Worm (Caenorhabditis elegans) whole organism, young adult: ENCODE measurements around the gene Y116A8C.27.
A peak's percentile ranks its signal among the peaks of the same experiment; 100 is the strongest.

Experiments
- B0035.1 ChIP-seq: sonication (generic microtip); optimal IDR thresholded peaks from 2 replicates; lab custom pipeline; 2016; ENCODE audit warnings: missing genetic modification characterization, mild to moderate bottlenecking, missing compliant biosample characterization, missing genotype, missing genetic modification reagents
- B0336.3 ChIP-seq: fragments of 200-800 bp; sonication (Bioruptor generic); IDR thresholded peaks from 2 replicates; pipeline ENCODE4 v1.3.6; 2022; ENCODE audit warnings: missing genetic modification characterization, missing compliant biosample characterization
- D2030.7 ChIP-seq: fragments of 200-800 bp; sonication (Bioruptor generic); IDR thresholded peaks from 2 replicates; pipeline ENCODE4 v1.3.6; 2022; ENCODE audit warnings: missing genetic modification reagents, missing genetic modification characterization, missing compliant biosample characterization
- F10E7.11 ChIP-seq: sonication (generic microtip); optimal IDR thresholded peaks from 2 replicates; lab custom pipeline; 2017; ENCODE audit warnings: mild to moderate bottlenecking, missing genetic modification characterization, moderate library complexity, missing compliant biosample characterization
- F23B12.7 ChIP-seq: sonication (generic microtip); optimal IDR thresholded peaks from 2 replicates; lab custom pipeline; 2017; ENCODE audit warnings: missing genetic modification characterization, mild to moderate bottlenecking, missing compliant biosample characterization, antibody characterized with exemption, moderate library complexity; ENCODE audit not compliant: insufficient read depth
- F57A8.1 ChIP-seq: fragments of 200-800 bp; sonication (Bioruptor generic); optimal IDR thresholded peaks from 2 replicates; lab custom pipeline; 2018; ENCODE audit warnings: mild to moderate bottlenecking, missing genetic modification characterization, moderate library complexity, missing compliant biosample characterization
- K11D2.4 ChIP-seq: fragments of 200-800 bp; sonication (Bioruptor generic); IDR thresholded peaks from 2 replicates; pipeline ENCODE4 v1.3.6; 2022; ENCODE audit warnings: missing genetic modification reagents, missing genetic modification characterization, missing compliant biosample characterization
- Y79H2A.3 ChIP-seq: fragments of 200-800 bp; sonication (Bioruptor generic); conservative IDR thresholded peaks from 2 replicates; pipeline ENCODE4 v1.3.6; 2022; ENCODE audit warnings: missing genetic modification reagents, missing genetic modification characterization, missing compliant biosample characterization
- ZK185.1 ChIP-seq: sonication (generic microtip); optimal IDR thresholded peaks from 2 replicates; lab custom pipeline; 2016; ENCODE audit warnings: mild to moderate bottlenecking, missing genetic modification characterization, missing compliant biosample characterization; ENCODE audit not compliant: poor library complexity, severe bottlenecking
- aptf-3 ChIP-seq: fragments of 200-800 bp; sonication (Bioruptor generic); IDR thresholded peaks from 2 replicates; pipeline ENCODE4 v1.3.6; 2022; ENCODE audit warnings: missing genetic modification characterization, missing compliant biosample characterization
- attf-6 ChIP-seq: fragments of 200-800 bp; sonication (Bioruptor generic); IDR thresholded peaks from 2 replicates; pipeline ENCODE4 v1.3.6; 2022; ENCODE audit warnings: missing genetic modification reagents, missing genetic modification characterization, missing compliant biosample characterization
- cebp-1 ChIP-seq, 2 experiments: fragments of 200-800 bp in 1 of 2; sonication (Bioruptor generic) in 1 of 2; sonication (generic microtip) in 1 of 2; IDR thresholded peaks in 1 of 2; optimal IDR thresholded peaks in 1 of 2; 2 replicates each; pipeline versions ENCODE4 v1.3.6 to Lab custom; 2017 to 2022; ENCODE audit warnings: missing compliant biosample characterization in 2 of 2, missing genetic modification characterization in 2 of 2, mild to moderate bottlenecking in 1 of 2, missing genetic modification reagents in 1 of 2, moderate library complexity in 1 of 2
- dpl-1 ChIP-seq: fragments of 150-350 bp; optimal IDR thresholded peaks from 2 replicates; lab custom pipeline; 2014; ENCODE audit warnings: missing biosample characterization, missing genetic modification reagents, missing genetic modification characterization
- efl-1 ChIP-seq: fragments of 150-350 bp; optimal IDR thresholded peaks from 2 replicates; lab custom pipeline; 2014; ENCODE audit warnings: missing biosample characterization, missing genetic modification reagents, missing genetic modification characterization
- egrh-3 ChIP-seq: fragments of 200-800 bp; sonication (Bioruptor generic); IDR thresholded peaks from 2 replicates; pipeline ENCODE4 v1.3.6; 2022; ENCODE audit warnings: missing genetic modification reagents, missing genetic modification characterization, missing compliant biosample characterization
- hmg-20 ChIP-seq: fragments of 200-800 bp; sonication (Bioruptor generic); IDR thresholded peaks from 2 replicates; pipeline ENCODE4 v1.3.6; 2022; ENCODE audit warnings: missing genetic modification reagents, missing genetic modification characterization, missing compliant biosample characterization
- hrde-1 ChIP-seq: sonication (generic microtip); optimal IDR thresholded peaks from 2 replicates; lab custom pipeline; 2016; ENCODE audit warnings: missing genetic modification characterization, mild to moderate bottlenecking, missing compliant biosample characterization, moderate library complexity, missing genotype, missing genetic modification reagents, borderline replicate concordance
- lin-26 ChIP-seq: fragments of 200-800 bp; sonication (Bioruptor generic); IDR thresholded peaks from 2 replicates; pipeline ENCODE4 v1.3.6; 2022; ENCODE audit warnings: missing genetic modification reagents, missing genetic modification characterization, missing compliant biosample characterization
- lin-35 ChIP-seq, 3 experiments: fragments of 150-350 bp in 2 of 3; sonication (generic microtip) in 1 of 3; optimal IDR thresholded peaks; 2 replicates each; lab custom pipeline; 2014 to 2018; ENCODE audit warnings: missing biosample characterization in 3 of 3, missing genetic modification characterization in 3 of 3, missing genetic modification reagents in 3 of 3
- lin-54 ChIP-seq: fragments of 200-800 bp; sonication (Bioruptor generic); optimal IDR thresholded peaks from 2 replicates; lab custom pipeline; 2018; ENCODE audit warnings: mild to moderate bottlenecking, missing genetic modification characterization, missing compliant biosample characterization
- madf-3 ChIP-seq: fragments of 200-800 bp; sonication (Bioruptor generic); IDR thresholded peaks from 2 replicates; pipeline ENCODE4 v1.3.6; 2022; ENCODE audit warnings: missing genetic modification reagents, missing genetic modification characterization, missing compliant biosample characterization
- madf-6 ChIP-seq: fragments of 200-800 bp; sonication (Bioruptor generic); IDR thresholded peaks from 2 replicates; pipeline ENCODE4 v1.3.6; 2022; ENCODE audit warnings: missing genetic modification reagents, missing genetic modification characterization, missing compliant biosample characterization
- madf-8 ChIP-seq: fragments of 200-800 bp; sonication (Bioruptor generic); conservative IDR thresholded peaks from 2 replicates; pipeline ENCODE4 v1.3.6; 2022; ENCODE audit warnings: missing genetic modification reagents, missing genetic modification characterization, missing compliant biosample characterization
- mes-4 ChIP-seq: sonication (generic microtip); optimal IDR thresholded peaks from 2 replicates; lab custom pipeline; 2016; ENCODE audit warnings: missing genotype, missing genetic modification characterization, missing compliant biosample characterization
- pbrm-1 ChIP-seq: fragments of 200-800 bp; sonication (Bioruptor generic); IDR thresholded peaks from 2 replicates; pipeline ENCODE4 v1.3.6; 2022; ENCODE audit warnings: missing genetic modification reagents, missing genetic modification characterization, missing compliant biosample characterization
- snpc-4 ChIP-seq, 5 experiments: fragments of 150-350 bp in 1 of 5; sonication (generic microtip) in 4 of 5; optimal IDR thresholded peaks; 2 replicates each; lab custom pipeline; 2014 to 2018; ENCODE audit warnings: missing genetic modification characterization in 5 of 5, missing biosample characterization in 3 of 5, antibody characterized with exemption in 2 of 5, mild to moderate bottlenecking in 2 of 5, missing compliant biosample characterization in 2 of 5, missing genotype in 2 of 5, moderate library complexity in 2 of 5, missing genetic modification reagents in 1 of 5
- tbp1 ChIP-seq: fragments of 200-800 bp; sonication (Bioruptor generic); optimal IDR thresholded peaks from 2 replicates; lab custom pipeline; 2018; ENCODE audit warnings: mild to moderate bottlenecking, missing genetic modification characterization, missing compliant biosample characterization
- tlf-1 ChIP-seq: fragments of 200-800 bp; sonication (Bioruptor generic); optimal IDR thresholded peaks from 2 replicates; lab custom pipeline; 2018; ENCODE audit warnings: mild to moderate bottlenecking, missing genetic modification characterization, missing compliant biosample characterization
- xnd-1 ChIP-seq: sonication (generic microtip); optimal IDR thresholded peaks from 2 replicates; lab custom pipeline; 2016; ENCODE audit warnings: missing genotype, missing genetic modification reagents, missing genetic modification characterization, missing compliant biosample characterization
- ztf-25 ChIP-seq: fragments of 200-800 bp; sonication (Bioruptor generic); IDR thresholded peaks from 2 replicates; pipeline ENCODE4 v1.3.6; 2022; ENCODE audit warnings: missing genetic modification reagents, missing genetic modification characterization, missing compliant biosample characterization
- ztf-6 ChIP-seq: fragments of 200-800 bp; sonication (Bioruptor generic); IDR thresholded peaks from 2 replicates; pipeline ENCODE4 v1.3.6; 2022; ENCODE audit warnings: missing genetic modification reagents, missing genetic modification characterization, missing compliant biosample characterization

Y116A8C.27 gene

DNA sequence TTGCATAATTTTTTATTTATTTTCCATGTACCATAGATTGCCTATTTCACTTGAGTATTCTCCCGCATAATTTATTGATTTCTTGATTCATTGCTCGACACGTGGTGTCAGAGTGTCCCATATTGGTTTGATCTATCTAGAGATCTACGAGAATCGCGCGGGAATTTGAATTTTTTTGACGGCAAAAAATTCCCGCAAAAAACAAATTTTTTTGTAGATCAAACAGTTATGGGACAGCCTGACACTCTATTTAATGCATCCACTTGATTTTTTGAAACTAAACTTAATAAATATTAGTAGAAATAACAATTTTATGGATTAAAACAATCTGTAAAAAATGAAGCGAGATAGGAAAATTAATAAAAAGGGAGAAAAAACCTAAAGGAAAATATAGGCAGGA lies 29.9 kb upstream of the Y116A8C.27 start:
- no peak for TF ChIP-seq mes-4 (tag; lab: Kevin White, UChicago)
- TF ChIP-seq hrde-1 (tag; lab: Kevin White, UChicago), result no peak
- peak; percentile 74 for TF ChIP-seq madf-6 (GFP tag; lab: Robert Waterston, UW)
- TF ChIP-seq lin-54 (GFP tag; lab: Kevin White, UChicago), result no peak
- no peak for TF ChIP-seq hmg-20 (GFP tag; lab: Robert Waterston, UW)
- TF ChIP-seq madf-8, result peak; percentile 61
- TF ChIP-seq ZK185.1 (tag; lab: Kevin White, UChicago), result no peak
- peak; percentile 59; the same call in 1 of the 2 replicates for TF ChIP-seq D2030.7 (GFP tag; lab: Robert Waterston, UW)
- TF ChIP-seq ztf-6 (GFP tag; lab: Robert Waterston, UW), result no peak
- TF ChIP-seq lin-26 (GFP tag; lab: Robert Waterston, UW), result no peak
- no peak for TF ChIP-seq F10E7.11 (tag; lab: Kevin White, UChicago)
- TF ChIP-seq xnd-1, result peak; percentile 56
- no peak for TF ChIP-seq F23B12.7 (tag; lab: Kevin White, UChicago)
- TF ChIP-seq B0035.1 (tag; lab: Kevin White, UChicago), result no peak
- TF ChIP-seq B0336.3, result 0 out of 2 replicates have a peak, but pooled peaks have one; percentile 12
- 0 out of 2 replicates have a peak, but pooled peaks have one; percentile 50 for TF ChIP-seq madf-3
- no peak for TF ChIP-seq snpc-4 (GFP tag; optimal IDR thresholded peaks at IDR 0.05; lab: Kevin White, UChicago)
- TF ChIP-seq snpc-4 (tag; optimal IDR thresholded peaks at IDR 0.05; lab: Kevin White, UChicago), result peak in 2 of 4 experiments; percentile 46 to 79
- peak; percentile 68 for TF ChIP-seq efl-1 (GFP tag; lab: Kevin White, UChicago)
- TF ChIP-seq attf-6 (GFP tag; lab: Robert Waterston, UW), result peak; percentile 78; the same call in 1 of the 2 replicates
- TF ChIP-seq Y79H2A.3 (GFP tag; lab: Robert Waterston, UW), result 0 out of 2 replicates have a peak, but pooled peaks have one; percentile 46
- TF ChIP-seq tbp1, result peak; percentile 25

DNA sequence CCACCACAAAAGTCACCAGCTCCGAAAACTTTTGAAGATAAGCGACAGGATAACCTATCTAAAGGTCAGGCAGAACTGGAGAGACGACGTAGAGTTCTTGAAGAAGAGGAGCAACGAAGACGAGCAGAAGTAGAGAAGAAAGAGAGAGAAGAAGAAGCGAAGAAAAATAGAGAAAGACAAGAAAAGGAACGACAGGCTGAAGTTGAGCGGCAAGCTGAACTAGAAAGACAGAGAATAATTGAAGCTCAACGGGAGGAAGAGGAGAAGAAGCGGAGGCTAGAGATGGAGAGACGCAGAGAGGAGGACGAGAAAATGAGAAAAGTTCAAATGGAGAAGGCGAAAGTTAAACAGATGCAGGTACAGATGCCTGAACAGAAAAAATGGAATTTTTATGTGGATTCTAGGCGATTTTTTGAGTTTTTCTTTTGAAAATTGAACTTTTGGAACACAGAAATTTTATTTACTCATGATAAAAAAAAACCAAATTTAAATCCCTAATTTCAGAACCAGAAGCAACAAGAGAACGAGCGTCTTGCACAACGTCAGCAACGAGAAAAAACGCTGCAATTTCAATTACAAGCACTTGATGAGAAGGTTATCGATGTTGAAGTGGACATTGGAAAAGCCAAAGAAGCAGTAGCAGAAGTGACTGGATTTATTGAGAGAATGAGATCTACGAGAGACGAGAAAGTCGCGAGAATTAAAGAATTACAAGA lies 25.1 kb upstream of the Y116A8C.27 start:
- no peak for TF ChIP-seq lin-26 (GFP tag; lab: Robert Waterston, UW)
- TF ChIP-seq lin-35 (GFP tag; optimal IDR thresholded peaks at IDR 0.05; lab: Kevin White, UChicago), result no peak
- TF ChIP-seq tlf-1 (GFP tag; lab: Kevin White, UChicago), result no peak
- no peak for TF ChIP-seq madf-8
- TF ChIP-seq cebp-1 (GFP tag; IDR thresholded peaks at IDR 0.05; lab: Robert Waterston, UW), result no peak
- TF ChIP-seq cebp-1 (tag; optimal IDR thresholded peaks at IDR 0.05; lab: Kevin White, UChicago), result no peak
- TF ChIP-seq ztf-25 (GFP tag; lab: Robert Waterston, UW), result no peak
- no peak for TF ChIP-seq K11D2.4
- no peak for TF ChIP-seq aptf-3 (GFP tag; lab: Robert Waterston, UW)
- TF ChIP-seq F57A8.1, result no peak
- TF ChIP-seq snpc-4 (GFP tag; optimal IDR thresholded peaks at IDR 0.05; lab: Kevin White, UChicago), result no peak
- TF ChIP-seq snpc-4 (tag; optimal IDR thresholded peaks at IDR 0.05; lab: Kevin White, UChicago), result no peak
- TF ChIP-seq dpl-1 (GFP tag; lab: Kevin White, UChicago), result no peak
- no peak for TF ChIP-seq egrh-3 (GFP tag; lab: Robert Waterston, UW)
- no peak for TF ChIP-seq pbrm-1 (GFP tag; lab: Robert Waterston, UW)
- TF ChIP-seq, all 124 proteins: peak for 0
